Fruit fly (Drosophila melanogaster) Kc167 (cell line): ENCODE results near the gene Sras.

Source experiments
- h ChIP-seq: fragments of >200 bp; optimal IDR thresholded peaks from 3 replicates; lab custom pipeline; 2018; ENCODE audit warnings: missing external identifiers
- psq ChIP-seq: fragments of >200 bp; optimal IDR thresholded peaks from 2 replicates; lab custom pipeline; 2017; ENCODE audit warnings: missing external identifiers

- TF ChIP-seq psq (lab: Kevin White, UChicago) (no peak), h (no peak)
Observed at dm6 chr3L:5604490-5604889, 40.9 kb downstream of the Sras start, which contains the start of gene mthl2.
